Fruit fly (Drosophila melanogaster) whole organism, embryonic: Measurements from ENCODE around the gene CG4957.

Experiments used
- Atf6 ChIP-seq: fragments of 200-800 bp; sonication (Bioruptor generic); IDR thresholded peaks from 2 replicates; pipeline ENCODE4 v1.3.6; 2022; ENCODE audit warnings: missing biosample characterization, missing genetic modification characterization
- CG10267 ChIP-seq: fragments of 200-800 bp; sonication (Bioruptor generic); optimal IDR thresholded peaks from 2 replicates; lab custom pipeline; 2018; ENCODE audit warnings: missing biosample characterization, mild to moderate bottlenecking, missing genetic modification characterization, moderate library complexity
- CG11504 ChIP-seq: fragments of 200-800 bp; sonication (Bioruptor generic); optimal IDR thresholded peaks from 3 replicates; lab custom pipeline; 2019; ENCODE audit warnings: missing biosample characterization, mild to moderate bottlenecking, missing genetic modification characterization, moderate library complexity
- CG1233 ChIP-seq: fragments of 200-800 bp; sonication (Bioruptor generic); optimal IDR thresholded peaks from 4 replicates; lab custom pipeline; 2018; ENCODE audit warnings: missing biosample characterization, mild to moderate bottlenecking, missing genetic modification characterization
- CG13624 ChIP-seq: fragments of 200-800 bp; sonication (Bioruptor generic); optimal IDR thresholded peaks from 2 replicates; lab custom pipeline; 2016; ENCODE audit warnings: missing biosample characterization, missing genetic modification characterization
- CG15696 ChIP-seq: fragments of 200-800 bp; sonication (Bioruptor generic); optimal IDR thresholded peaks from 2 replicates; lab custom pipeline; 2019; ENCODE audit warnings: missing biosample characterization, mild to moderate bottlenecking, missing genetic modification characterization, moderate library complexity
- CG17186 ChIP-seq: fragments of 200-800 bp; sonication (Bioruptor generic); optimal IDR thresholded peaks from 3 replicates; lab custom pipeline; 2017; ENCODE audit warnings: missing biosample characterization, missing genetic modification reagents, missing genetic modification characterization
- CG17359 ChIP-seq: fragments of 200-800 bp; sonication (Bioruptor generic); optimal IDR thresholded peaks from 3 replicates; lab custom pipeline; 2018; ENCODE audit warnings: missing biosample characterization, mild to moderate bottlenecking, missing genetic modification characterization, moderate library complexity
- CG17829 ChIP-seq: fragments of 200-800 bp; optimal IDR thresholded peaks from 2 replicates; lab custom pipeline; 2019; ENCODE audit warnings: missing biosample characterization, mild to moderate bottlenecking, missing genetic modification characterization, moderate library complexity
- CG2875 ChIP-seq: fragments of 200-800 bp; sonication (Bioruptor generic); optimal IDR thresholded peaks from 2 replicates; lab custom pipeline; 2017; ENCODE audit warnings: missing biosample characterization, mild to moderate bottlenecking, missing genetic modification characterization, missing genetic modification reagents
- CG3065 ChIP-seq: fragments of 200-800 bp; sonication (Bioruptor generic); optimal IDR thresholded peaks from 2 replicates; lab custom pipeline; 2016; ENCODE audit warnings: missing biosample characterization, missing genetic modification characterization
- CG34224 ChIP-seq: fragments of 200-800 bp; sonication (Bioruptor generic); IDR thresholded peaks from 3 replicates; pipeline ENCODE4 v1.3.6; 2022; ENCODE audit warnings: missing biosample characterization, missing genetic modification characterization; ENCODE audit not compliant: partially characterized antibody
- CG5953 ChIP-seq: fragments of 200-800 bp; sonication (Bioruptor generic); IDR thresholded peaks from 2 replicates; pipeline ENCODE4 v1.3.6; 2022; ENCODE audit warnings: missing biosample characterization, missing genetic modification characterization
- CG7556 ChIP-seq: fragments of 200-800 bp; sonication (Bioruptor generic); optimal IDR thresholded peaks from 2 replicates; lab custom pipeline; 2017; ENCODE audit warnings: missing biosample characterization, mild to moderate bottlenecking, missing genetic modification characterization
- CG8290 ChIP-seq, 3 experiments: fragments of 200-800 bp; sonication (Bioruptor generic); optimal IDR thresholded peaks; 2 replicates each; lab custom pipeline; 2016 to 2019; ENCODE audit warnings: missing biosample characterization in 3 of 3, missing genetic modification characterization in 3 of 3, mild to moderate bottlenecking in 2 of 3, moderate library complexity in 1 of 3
- D ChIP-seq, 2 experiments: fragments of 200-800 bp in 1 of 2; fragments of >200 bp in 1 of 2; sonication (Bioruptor generic) in 1 of 2; optimal IDR thresholded peaks; 2 replicates in 1 of 2; 3 replicates in 1 of 2; lab custom pipeline; 2017; ENCODE audit warnings: mild to moderate bottlenecking in 1 of 2, missing biosample characterization in 1 of 2, missing genetic modification characterization in 1 of 2, missing genetic modification reagents in 1 of 2
- Dll ChIP-seq: fragments of 200-800 bp; sonication (Bioruptor generic); IDR thresholded peaks from 4 replicates; pipeline ENCODE4 v1.3.6; 2022; ENCODE audit warnings: missing biosample characterization, missing genetic modification characterization; ENCODE audit not compliant: partially characterized antibody
- Elba2 ChIP-seq: fragments of 200-800 bp; sonication (Bioruptor generic); optimal IDR thresholded peaks from 3 replicates; lab custom pipeline; 2016; ENCODE audit warnings: missing biosample characterization, missing genetic modification characterization
- HLH3B ChIP-seq: fragments of 200-800 bp; sonication (Bioruptor generic); IDR thresholded peaks from 2 replicates; pipeline ENCODE4 v1.3.6; 2022; ENCODE audit warnings: missing biosample characterization, missing genetic modification characterization
- HLH4C ChIP-seq: fragments of 200-800 bp; sonication (Bioruptor generic); IDR thresholded peaks from 3 replicates; pipeline ENCODE4 v1.3.6; 2022; ENCODE audit warnings: missing biosample characterization, missing genetic modification characterization; ENCODE audit not compliant: partially characterized antibody
- Hmr ChIP-seq: fragments of 200-800 bp; sonication (Bioruptor generic); optimal IDR thresholded peaks from 3 replicates; lab custom pipeline; 2017; ENCODE audit warnings: mild to moderate bottlenecking, missing biosample characterization, missing genetic modification reagents, missing genetic modification characterization
- Lhr ChIP-seq: fragments of 200-800 bp; sonication (Bioruptor generic); optimal IDR thresholded peaks from 3 replicates; lab custom pipeline; 2017; ENCODE audit warnings: mild to moderate bottlenecking, missing biosample characterization, missing genetic modification reagents, missing genetic modification characterization
- Mrtf ChIP-seq: fragments of 200-800 bp; sonication (Bioruptor generic); IDR thresholded peaks from 3 replicates; pipeline ENCODE4 v1.3.6; 2022; ENCODE audit warnings: missing biosample characterization, missing genetic modification characterization
- Nf-YB ChIP-seq: fragments of 200-800 bp; sonication (Bioruptor generic); optimal IDR thresholded peaks from 3 replicates; lab custom pipeline; 2019; ENCODE audit warnings: missing biosample characterization, mild to moderate bottlenecking, missing genetic modification characterization, moderate library complexity
- Oli ChIP-seq: fragments of 200-800 bp; sonication (Bioruptor generic); optimal IDR thresholded peaks from 2 replicates; lab custom pipeline; 2018; ENCODE audit warnings: missing biosample characterization, mild to moderate bottlenecking, missing genetic modification characterization, moderate library complexity
- Sin3A ChIP-seq: fragments of >200 bp; optimal IDR thresholded peaks from 2 replicates; lab custom pipeline; 2018
- Sox102F ChIP-seq: fragments of 200-800 bp; sonication (Bioruptor generic); optimal IDR thresholded peaks from 2 replicates; lab custom pipeline; 2018; ENCODE audit warnings: missing biosample characterization, mild to moderate bottlenecking, missing genetic modification characterization, moderate library complexity
- chinmo ChIP-seq: fragments of 200-800 bp; sonication (Bioruptor generic); IDR thresholded peaks from 4 replicates; pipeline ENCODE4 v1.3.6; 2022; ENCODE audit warnings: missing biosample characterization, missing genetic modification characterization; ENCODE audit not compliant: partially characterized antibody
- fd3F ChIP-seq: fragments of 200-800 bp; sonication (Bioruptor generic); optimal IDR thresholded peaks from 2 replicates; lab custom pipeline; 2018; ENCODE audit warnings: missing biosample characterization, mild to moderate bottlenecking, missing genetic modification characterization, moderate library complexity
- gcm ChIP-seq: fragments of 200-800 bp; sonication (Bioruptor generic); optimal IDR thresholded peaks from 2 replicates; lab custom pipeline; 2019; ENCODE audit warnings: missing biosample characterization, mild to moderate bottlenecking, missing genetic modification characterization, moderate library complexity
- inv ChIP-seq: fragments of 200-800 bp; sonication (Bioruptor generic); IDR thresholded peaks from 2 replicates; pipeline ENCODE4 v1.3.6; 2022; ENCODE audit warnings: missing biosample characterization, missing genetic modification characterization; ENCODE audit not compliant: partially characterized antibody
- kah ChIP-seq: fragments of 200-800 bp; sonication (Bioruptor generic); optimal IDR thresholded peaks from 2 replicates; lab custom pipeline; 2018; ENCODE audit warnings: missing biosample characterization, mild to moderate bottlenecking, missing genetic modification characterization
- knrl ChIP-seq: fragments of 200-800 bp; sonication (Bioruptor generic); IDR thresholded peaks from 3 replicates; pipeline ENCODE4 v1.3.6; 2022; ENCODE audit warnings: missing biosample characterization, missing genetic modification characterization; ENCODE audit not compliant: partially characterized antibody
- lbe ChIP-seq: fragments of 200-800 bp; sonication (Bioruptor generic); optimal IDR thresholded peaks from 2 replicates; lab custom pipeline; 2016; ENCODE audit warnings: missing biosample characterization, mild to moderate bottlenecking, missing genetic modification characterization
- oc ChIP-seq: fragments of 200-800 bp; sonication (Bioruptor generic); optimal IDR thresholded peaks from 2 replicates; lab custom pipeline; 2018; ENCODE audit warnings: missing biosample characterization, mild to moderate bottlenecking, missing genetic modification characterization, moderate library complexity
- pros ChIP-seq: fragments of 200-800 bp; sonication (Bioruptor generic); optimal IDR thresholded peaks from 3 replicates; lab custom pipeline; 2019; ENCODE audit warnings: missing biosample characterization, mild to moderate bottlenecking, missing genetic modification characterization, moderate library complexity
- sima ChIP-seq: fragments of 200-800 bp; sonication (Bioruptor generic); optimal IDR thresholded peaks from 2 replicates; lab custom pipeline; 2016; ENCODE audit warnings: missing biosample characterization, missing genetic modification characterization
- sisA ChIP-seq: fragments of 200-800 bp; sonication (Bioruptor generic); IDR thresholded peaks from 2 replicates; pipeline ENCODE4 v1.3.6; 2022; ENCODE audit warnings: missing biosample characterization, missing genetic modification characterization
- slbo ChIP-seq: fragments of 200-800 bp; sonication (Bioruptor generic); IDR thresholded peaks from 2 replicates; pipeline ENCODE4 v1.3.6; 2022; ENCODE audit warnings: missing biosample characterization, missing genetic modification characterization
- sna ChIP-seq: fragments of 200-800 bp; sonication (Bioruptor generic); IDR thresholded peaks from 2 replicates; pipeline ENCODE4 v1.3.6; 2022; ENCODE audit warnings: missing biosample characterization, missing genetic modification characterization; ENCODE audit not compliant: partially characterized antibody
- stwl ChIP-seq: fragments of 200-800 bp; sonication (Bioruptor generic); optimal IDR thresholded peaks from 3 replicates; lab custom pipeline; 2018; ENCODE audit warnings: missing biosample characterization, mild to moderate bottlenecking, missing genetic modification characterization, moderate library complexity
- tll ChIP-seq, 2 experiments: fragments of 200-800 bp in 1 of 2; fragments of >200 bp in 1 of 2; sonication (Bioruptor generic) in 1 of 2; optimal IDR thresholded peaks; 2 replicates each; lab custom pipeline; 2017 to 2019; ENCODE audit warnings: missing biosample characterization in 2 of 2, missing genetic modification characterization in 2 of 2, mild to moderate bottlenecking in 1 of 2, moderate library complexity in 1 of 2
- tna ChIP-seq: fragments of 200-800 bp; sonication (Bioruptor generic); IDR thresholded peaks from 2 replicates; pipeline ENCODE4 v1.3.6; 2022; ENCODE audit warnings: missing biosample characterization, missing genetic modification characterization; ENCODE audit not compliant: partially characterized antibody
- trem ChIP-seq: fragments of 200-800 bp; optimal IDR thresholded peaks from 3 replicates; lab custom pipeline; 2019; ENCODE audit warnings: missing biosample characterization, mild to moderate bottlenecking, missing genetic modification characterization, moderate library complexity
- tup ChIP-seq: fragments of 200-800 bp; sonication (Bioruptor generic); optimal IDR thresholded peaks from 2 replicates; lab custom pipeline; 2016; ENCODE audit warnings: missing biosample characterization, mild to moderate bottlenecking, missing genetic modification characterization, moderate library complexity
- unc-4 ChIP-seq: fragments of 200-800 bp; sonication (Bioruptor generic); IDR thresholded peaks from 2 replicates; pipeline ENCODE4 v1.3.6; 2022; ENCODE audit warnings: missing biosample characterization, missing genetic modification characterization; ENCODE audit not compliant: partially characterized antibody
- vfl ChIP-seq: fragments of 200-800 bp; sonication (Bioruptor generic); optimal IDR thresholded peaks from 2 replicates; lab custom pipeline; 2016; ENCODE audit warnings: missing biosample characterization, missing genetic modification characterization
- z ChIP-seq: fragments of 200-800 bp; sonication (Bioruptor generic); IDR thresholded peaks from 3 replicates; pipeline ENCODE4 v1.3.6; 2022; ENCODE audit warnings: missing biosample characterization, missing genetic modification characterization

The CG4957 gene

DNA sequence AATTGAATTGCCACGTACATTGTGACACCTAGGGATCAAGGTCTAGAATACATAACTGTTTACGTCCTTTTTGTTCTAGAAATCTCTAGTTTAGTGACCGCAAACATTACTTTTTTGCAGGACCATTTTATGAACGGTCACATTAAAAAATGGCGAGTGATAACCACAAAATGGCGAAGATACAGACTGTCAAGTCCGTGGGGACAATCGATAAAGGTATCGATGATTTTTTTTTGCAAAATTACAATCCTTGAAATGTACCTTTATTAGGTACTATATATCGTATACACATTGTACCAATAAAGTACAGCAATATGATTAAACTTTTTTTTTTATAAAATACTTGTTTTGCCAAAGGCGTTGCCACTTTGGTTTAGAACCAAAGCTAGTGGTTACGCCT, 38.2 kb upstream of the CG4957 start (continued):
- TF ChIP-seq chinmo (GFP tag; lab: Robert Waterston, UW) (no peak), inv (GFP tag; lab: Robert Waterston, UW) (peak; percentile 37; the same call in 1 of the 2 replicates), lbe (GFP tag; lab: Kevin White, UChicago) (no peak), kah (no peak), slbo (GFP tag; lab: Robert Waterston, UW) (no peak), CG3065 (no peak), oc (no peak), fd3F (GFP tag; lab: Kevin White, UChicago) (no peak), tna (peak; percentile 46; the same call in 1 of the 2 replicates), CG11504 (no peak), CG1233 (no peak), z (GFP tag; lab: Robert Waterston, UW) (no peak), vfl (GFP tag; lab: Kevin White, UChicago) (no peak), Sin3A (lab: Kevin White, UChicago) (no peak), Dll (GFP tag; lab: Robert Waterston, UW) (peak; percentile 54; the same call in 3 of the 4 replicates), CG8290 (GFP tag; optimal IDR thresholded peaks at IDR 0.05; lab: Kevin White, UChicago) (peak; percentile 81), CG8290 (tag; optimal IDR thresholded peaks at IDR 0.05; lab: Kevin White, UChicago) (peak; percentile 25 to 72), trem (tag; lab: Kevin White, UChicago) (no peak), Mrtf (GFP tag; lab: Robert Waterston, UW) (no peak), knrl (GFP tag; lab: Robert Waterston, UW) (peak; percentile 42; the same call in 1 of the 3 replicates), HLH3B (GFP tag; lab: Robert Waterston, UW) (no peak), CG15696 (tag; lab: Kevin White, UChicago) (no peak), D (optimal IDR thresholded peaks at IDR 0.05; lab: Kevin White, UChicago) (no peak), D (GFP tag; optimal IDR thresholded peaks at IDR 0.05; lab: Kevin White, UChicago) (no peak), CG13624 (GFP tag; lab: Kevin White, UChicago) (no peak), Oli (tag; lab: Kevin White, UChicago) (no peak), stwl (tag; lab: Kevin White, UChicago) (peak; percentile 11), gcm (GFP tag; lab: Kevin White, UChicago) (no peak), tll (GFP tag; optimal IDR thresholded peaks at IDR 0.05; lab: Kevin White, UChicago) (no peak), sisA (no peak), Atf6 (no peak), CG17186 (no peak), Elba2 (no peak), pros (GFP tag; lab: Kevin White, UChicago) (no peak), CG17829 (no peak), Hmr (GFP tag; lab: Kevin White, UChicago) (no peak), CG7556 (GFP tag; lab: Kevin White, UChicago) (no peak), unc-4 (GFP tag; lab: Robert Waterston, UW) (peak; percentile 60; the same call in 1 of the 2 replicates), CG34224 (GFP tag; lab: Robert Waterston, UW) (peak; percentile 44), Sox102F (no peak), CG17359 (no peak), CG2875 (GFP tag; lab: Kevin White, UChicago) (no peak), HLH4C (GFP tag; lab: Robert Waterston, UW) (peak; percentile 47; the same call in 1 of the 3 replicates), tup (GFP tag; lab: Kevin White, UChicago) (no peak), sima (GFP tag; lab: Kevin White, UChicago) (no peak), CG10267 (tag; lab: Kevin White, UChicago) (no peak), Lhr (peak; percentile 32), CG5953 (GFP tag; lab: Robert Waterston, UW) (no peak), sna (GFP tag; lab: Robert Waterston, UW) (0 out of 2 replicates have a peak, but pooled peaks have one; percentile 50), Nf-YB (GFP tag; lab: Kevin White, UChicago) (no peak)
